Fruit fly (Drosophila melanogaster): ENCODE results near the gene CG33642.

CG33642 gene

dm6 chr2L:13514262-13514937 lies 15.4 kb upstream of the CG33642 start (continued):
- TF ChIP-seq scrt (GFP tag; optimal IDR thresholded peaks at IDR 0.05) (no peak), disco-r (GFP tag; optimal IDR thresholded peaks at IDR 0.05) (no peak), zfh1 (GFP tag; IDR thresholded peaks at IDR 0.05) (no peak), yki (optimal IDR thresholded peaks at IDR 0.05) (no peak), fu2 (GFP tag; optimal IDR thresholded peaks at IDR 0.05) (no peak), fd3F (GFP tag; optimal IDR thresholded peaks at IDR 0.05) (peak; percentile 59), row (GFP tag; IDR thresholded peaks at IDR 0.05) (no peak; the same call in none of the 3 replicates), lmd (GFP tag; IDR thresholded peaks at IDR 0.05) (peak; percentile 76), wdn (GFP tag; IDR thresholded peaks at IDR 0.05) (peak; percentile 45), CG4404 (GFP tag; IDR thresholded peaks at IDR 0.05) (peak; percentile 55), CG11723 (GFP tag; optimal IDR thresholded peaks at IDR 0.05) (no peak), CG34376 (GFP tag; optimal IDR thresholded peaks at IDR 0.05) (peak; percentile 18), seq (GFP tag; IDR thresholded peaks at IDR 0.05) (peak; percentile 44; the same call in 1 of the 2 replicates), CG14050 (GFP tag; IDR thresholded peaks at IDR 0.05) (no peak), CG33557 (GFP tag; optimal IDR thresholded peaks at IDR 0.05) (no peak), psq (GFP tag; optimal IDR thresholded peaks at IDR 0.05) (no peak), crc (GFP tag; optimal IDR thresholded peaks at IDR 0.05) (no peak), gsb (GFP tag; IDR thresholded peaks at IDR 0.05) (peak; percentile 9; the same call in 1 of the 2 replicates), en (GFP tag; optimal IDR thresholded peaks at IDR 0.05) (no peak), CG4360 (GFP tag; IDR thresholded peaks at IDR 0.05) (no peak), Oaz (GFP tag; IDR thresholded peaks at IDR 0.05) (no peak), CG10321 (GFP tag; IDR thresholded peaks at IDR 0.05) (peak; percentile 51), CG32532 (GFP tag; IDR thresholded peaks at IDR 0.05) (peak; percentile 69; the same call in 1 of the 2 replicates), slbo (GFP tag; IDR thresholded peaks at IDR 0.05) (peak; percentile 84), Side (GFP tag; optimal IDR thresholded peaks at IDR 0.05) (no peak), CG18619 (GFP tag; optimal IDR thresholded peaks at IDR 0.05) (peak; percentile 50), CG15479 (GFP tag; optimal IDR thresholded peaks at IDR 0.05) (peak; percentile 53), Aef1 (GFP tag; IDR thresholded peaks at IDR 0.05) (peak; percentile 65), dan (GFP tag; IDR thresholded peaks at IDR 0.05) (no peak), pros (GFP tag; optimal IDR thresholded peaks at IDR 0.05) (peak; percentile 32), CG18262 (tag; optimal IDR thresholded peaks at IDR 0.05) (no peak), Fer3 (tag; optimal IDR thresholded peaks at IDR 0.05) (peak; percentile 61), HmgZ (tag; optimal IDR thresholded peaks at IDR 0.05) (no peak), zfh2 (GFP tag; optimal IDR thresholded peaks at IDR 0.05) (peak; percentile 68), Spps (tag; optimal IDR thresholded peaks at IDR 0.05) (no peak), CG18599 (GFP tag; optimal IDR thresholded peaks at IDR 0.05) (peak; percentile 59), E2f2 (GFP tag; IDR thresholded peaks at IDR 0.05) (peak; percentile 45; the same call in 1 of the 2 replicates), B-H2 (GFP tag; optimal IDR thresholded peaks at IDR 0.05) (peak; percentile 62), dm (GFP tag; optimal IDR thresholded peaks at IDR 0.05) (no peak), grau (tag; optimal IDR thresholded peaks at IDR 0.05) (peak; percentile 74), gcm2 (GFP tag; optimal IDR thresholded peaks at IDR 0.05) (no peak), BtbVII (GFP tag; optimal IDR thresholded peaks at IDR 0.05) (peak; percentile 33), CG17802 (tag; optimal IDR thresholded peaks at IDR 0.05) (no peak), CG3847 (GFP tag; IDR thresholded peaks at IDR 0.05) (peak; percentile 65), CG18011 (GFP tag; optimal IDR thresholded peaks at IDR 0.05) (no peak), emc (GFP tag; optimal IDR thresholded peaks at IDR 0.05) (no peak), dmrt11E (tag; optimal IDR thresholded peaks at IDR 0.05) (no peak), CG13424 (tag; optimal IDR thresholded peaks at IDR 0.05) (peak; percentile 71), CG5953 (GFP tag; IDR thresholded peaks at IDR 0.05) (no peak), twi (tag; optimal IDR thresholded peaks at IDR 0.05) (no peak), fru (optimal IDR thresholded peaks at IDR 0.05) (no peak), oc (tag; optimal IDR thresholded peaks at IDR 0.05) (no peak)

Measured in whole organism, embryonic.